Worm (Caenorhabditis elegans) whole organism, L3 larva: ENCODE data around the gene C08F1.11.

Source experiments
- ama-1 ChIP-seq: fragments of 150-350 bp; optimal IDR thresholded peaks from 2 replicates; lab custom pipeline; 2018
- lin-15B ChIP-seq: fragments of 150-350 bp; optimal IDR thresholded peaks from 2 replicates; lab custom pipeline; 2014; ENCODE audit warnings: missing biosample characterization, missing genetic modification characterization
- lin-39 ChIP-seq: fragments of 150-350 bp; optimal IDR thresholded peaks from 2 replicates; lab custom pipeline; 2018; ENCODE audit warnings: missing biosample characterization, missing genetic modification reagents, missing genetic modification characterization
- mdl-1 ChIP-seq: fragments of 150-350 bp; optimal IDR thresholded peaks from 2 replicates; lab custom pipeline; 2014; ENCODE audit warnings: missing biosample characterization, missing genetic modification characterization
- nhr-11 ChIP-seq: fragments of 150-350 bp; optimal IDR thresholded peaks from 2 replicates; lab custom pipeline; 2014; ENCODE audit warnings: missing biosample characterization, missing genetic modification characterization
- pha-4 ChIP-seq: fragments of 150-350 bp; optimal IDR thresholded peaks from 2 replicates; lab custom pipeline; 2014; ENCODE audit warnings: missing biosample characterization, missing genetic modification reagents, missing genetic modification characterization
- sea-2 ChIP-seq: fragments of 150-350 bp; sonication (generic microtip); optimal IDR thresholded peaks from 4 replicates; lab custom pipeline; 2014; ENCODE audit warnings: missing biosample characterization, missing genetic modification reagents, missing genetic modification characterization
- zag-1 ChIP-seq: fragments of 150-350 bp; optimal IDR thresholded peaks from 2 replicates; lab custom pipeline; 2014; ENCODE audit warnings: missing biosample characterization, missing genetic modification characterization

ce11 chrII:1735145-1735544 is 49.6 kb downstream of the C08F1.11 start:
- TF ChIP-seq lin-39 (tag; lab: Kevin White, UChicago) = no peak
- no peak for TF ChIP-seq ama-1 (lab: Kevin White, UChicago)
- TF ChIP-seq pha-4 (tag; lab: Kevin White, UChicago) = no peak
- TF ChIP-seq mdl-1 (tag; lab: Kevin White, UChicago) = no peak
- no peak for TF ChIP-seq nhr-11 (tag; lab: Kevin White, UChicago)
- no peak for TF ChIP-seq zag-1
- no peak for TF ChIP-seq lin-15B (tag; lab: Kevin White, UChicago)
- TF ChIP-seq sea-2 (GFP tag; lab: Kevin White, UChicago) = no peak
